Fruit fly (Drosophila melanogaster): ENCODE measurements around the gene RpS6.

RpS6 gene

DNA sequence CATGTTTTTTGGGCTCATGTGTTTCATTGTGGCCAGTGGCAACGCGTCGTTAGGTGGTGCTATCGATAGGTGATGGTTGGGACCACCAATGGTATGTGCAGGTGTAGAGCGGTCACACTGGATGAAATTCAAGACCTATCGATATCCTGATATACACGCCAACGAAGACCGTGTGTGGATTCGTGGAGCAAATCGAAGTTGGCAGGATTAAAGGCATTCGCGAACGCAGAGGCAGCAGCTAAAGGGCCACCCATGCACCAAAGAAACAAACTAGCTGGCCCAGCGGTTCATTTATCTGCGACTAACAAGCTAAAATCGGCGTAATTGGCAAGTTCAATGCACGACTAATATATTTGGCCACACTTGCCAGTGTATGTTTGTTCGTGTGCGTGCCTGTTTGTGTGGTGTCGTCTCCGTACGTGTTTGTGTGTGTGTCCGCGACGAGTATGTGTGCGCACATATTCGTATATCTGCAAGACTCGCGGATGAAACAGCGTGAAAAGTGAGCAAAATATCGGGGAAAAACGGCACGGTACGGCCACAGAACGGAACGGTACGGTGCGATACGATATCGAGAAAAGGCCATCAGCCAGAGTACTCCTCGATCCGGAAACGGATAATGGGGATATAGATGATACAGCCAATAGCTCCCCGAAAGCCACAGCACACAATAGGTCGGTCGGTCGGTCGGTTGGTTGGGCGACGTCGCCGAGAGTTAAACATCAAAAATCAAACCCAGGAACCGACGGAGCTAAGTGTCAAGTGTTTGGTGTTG is 34.9 kb upstream of the RpS6 start, which contains the start of gene Ubr3 (continued):
- no peak for TF ChIP-seq lilli (GFP tag; optimal IDR thresholded peaks at IDR 0.05)
- TF ChIP-seq hbn (GFP tag; IDR thresholded peaks at IDR 0.05; ENCODE audit: partially characterized antibody), result peak; percentile 42; the same call in 1 of the 2 replicates
- TF ChIP-seq CG11696 (GFP tag; IDR thresholded peaks at IDR 0.05), result no peak
- no peak for TF ChIP-seq Hr3 (GFP tag; optimal IDR thresholded peaks at IDR 0.05)
- TF ChIP-seq CG16779 (GFP tag; IDR thresholded peaks at IDR 0.05), result no peak
- peak; percentile 29 for TF ChIP-seq CG30020 (tag; optimal IDR thresholded peaks at IDR 0.05)
- no peak for TF ChIP-seq scrt (GFP tag; optimal IDR thresholded peaks at IDR 0.05)
- TF ChIP-seq Xbp1 (GFP tag; optimal IDR thresholded peaks at IDR 0.05), result no peak
- TF ChIP-seq CG31441 (GFP tag; IDR thresholded peaks at IDR 0.05), result no peak
- TF ChIP-seq CG14014 (GFP tag; IDR thresholded peaks at IDR 0.05), result no peak
- TF ChIP-seq CG12299 (tag; optimal IDR thresholded peaks at IDR 0.05), result peak; percentile 23
- no peak for TF ChIP-seq NK7.1 (GFP tag; optimal IDR thresholded peaks at IDR 0.05)
- TF ChIP-seq CG15073 (GFP tag; optimal IDR thresholded peaks at IDR 0.05), result no peak
- no peak for TF ChIP-seq cwo (GFP tag; optimal IDR thresholded peaks at IDR 0.05)
- TF ChIP-seq Fer2 (tag; optimal IDR thresholded peaks at IDR 0.05), result no peak
- TF ChIP-seq CG7745 (tag; optimal IDR thresholded peaks at IDR 0.05), result no peak
- peak; percentile 7 for TF ChIP-seq ftz-f1 (GFP tag; optimal IDR thresholded peaks at IDR 0.05)
- TF ChIP-seq CG8281 (tag; optimal IDR thresholded peaks at IDR 0.05), result no peak
- TF ChIP-seq zfh2 (GFP tag; optimal IDR thresholded peaks at IDR 0.05), result peak; percentile 22
- no peak for TF ChIP-seq Sox102F (GFP tag; optimal IDR thresholded peaks at IDR 0.05)
- no peak for TF ChIP-seq CrebB (tag; optimal IDR thresholded peaks at IDR 0.05)
- no peak for TF ChIP-seq Lim3 (GFP tag; IDR thresholded peaks at IDR 0.05)
- TF ChIP-seq CG4617 (GFP tag; optimal IDR thresholded peaks at IDR 0.05; ENCODE audit: borderline replicate concordance), result peak; percentile 80
- TF ChIP-seq CG13424 (tag; optimal IDR thresholded peaks at IDR 0.05), result no peak
- TF ChIP-seq CG9876 (GFP tag; optimal IDR thresholded peaks at IDR 0.05), result peak; percentile 21
- TF ChIP-seq Optix (GFP tag; IDR thresholded peaks at IDR 0.05), result no peak
- TF ChIP-seq exex (tag; optimal IDR thresholded peaks at IDR 0.05), result peak; percentile 7
- TF ChIP-seq CG12219 (GFP tag; optimal IDR thresholded peaks at IDR 0.05), result no peak
- TF ChIP-seq maf-S (GFP tag; optimal IDR thresholded peaks at IDR 0.05), result no peak
- TF ChIP-seq row (GFP tag; IDR thresholded peaks at IDR 0.05), result peak; percentile 26; the same call in 1 of the 3 replicates
- TF ChIP-seq peb (GFP tag; IDR thresholded peaks at IDR 0.05), result no peak
- no peak for TF ChIP-seq sisA (GFP tag; IDR thresholded peaks at IDR 0.05)
- no peak for TF ChIP-seq CG1602 (GFP tag; optimal IDR thresholded peaks at IDR 0.05)
- TF ChIP-seq CG34376 (GFP tag; optimal IDR thresholded peaks at IDR 0.05), result peak; percentile 55
- TF ChIP-seq Ets65A (GFP tag), result peak; percentile 80
- peak; percentile 89 for TF ChIP-seq CG7357 (GFP tag; IDR thresholded peaks at IDR 0.05)
- peak; percentile 2 for TF ChIP-seq B-H2 (GFP tag; optimal IDR thresholded peaks at IDR 0.05)
- no peak for TF ChIP-seq tio (GFP tag; optimal IDR thresholded peaks at IDR 0.05)
- TF ChIP-seq gsb (GFP tag; IDR thresholded peaks at IDR 0.05), result no peak
- no peak for TF ChIP-seq ind (GFP tag; optimal IDR thresholded peaks at IDR 0.05)
- peak; percentile 54; the same call in 1 of the 3 replicates for TF ChIP-seq Doc3 (GFP tag; IDR thresholded peaks at IDR 0.05; ENCODE audit: partially characterized antibody)
- no peak for TF ChIP-seq CG31224 (GFP tag; IDR thresholded peaks at IDR 0.05)
- TF ChIP-seq tna (GFP tag; IDR thresholded peaks at IDR 0.05; ENCODE audit: partially characterized antibody), result peak; percentile 62
- peak; percentile 25 for TF ChIP-seq Abd-B (GFP tag; optimal IDR thresholded peaks at IDR 0.05)
- peak; percentile 52 for TF ChIP-seq CG14710 (tag; optimal IDR thresholded peaks at IDR 0.05)
- no peak for TF ChIP-seq CG18011 (GFP tag; optimal IDR thresholded peaks at IDR 0.05)
- no peak for TF ChIP-seq CG10431 (GFP tag; optimal IDR thresholded peaks at IDR 0.05)
- no peak for TF ChIP-seq CG4707 (GFP tag; optimal IDR thresholded peaks at IDR 0.05)
- peak; percentile 76 for TF ChIP-seq hb (GFP tag; IDR thresholded peaks at IDR 0.05; ENCODE audit: partially characterized antibody)

All from whole organism, embryonic.